Worm (Caenorhabditis elegans) whole organism, L4 larva: ENCODE results near the gene laat-1.

Source experiments
- D1046.2 ChIP-seq: fragments of 200-800 bp; sonication (Bioruptor generic); IDR thresholded peaks from 2 replicates; pipeline ENCODE4 v1.3.6; 2022; ENCODE audit warnings: missing genetic modification characterization, missing compliant biosample characterization
- F37D6.2 ChIP-seq: sonication (generic microtip); optimal IDR thresholded peaks from 2 replicates; lab custom pipeline; 2016; ENCODE audit warnings: mild to moderate bottlenecking, missing genetic modification characterization, missing compliant biosample characterization
- F49E8.2 ChIP-seq: sonication (generic microtip); optimal IDR thresholded peaks from 2 replicates; lab custom pipeline; 2016; ENCODE audit warnings: missing compliant biosample characterization, mild to moderate bottlenecking, missing genetic modification characterization, borderline replicate concordance
- R02D3.7 ChIP-seq: fragments of 150-350 bp; sonication (generic microtip); optimal IDR thresholded peaks from 3 replicates; lab custom pipeline; 2014; ENCODE audit warnings: missing biosample characterization, missing genetic modification characterization
- T20F7.1 ChIP-seq: fragments of 200-800 bp; sonication (Bioruptor generic); optimal IDR thresholded peaks from 2 replicates; lab custom pipeline; 2018; ENCODE audit warnings: mild to moderate bottlenecking, missing genetic modification characterization, missing compliant biosample characterization
- Y75B8A.6 ChIP-seq: fragments of 200-800 bp; sonication (Bioruptor generic); IDR thresholded peaks from 2 replicates; pipeline ENCODE4 v1.3.6; 2022; ENCODE audit warnings: missing genetic modification reagents, missing genetic modification characterization, missing compliant biosample characterization
- ceh-62 ChIP-seq: sonication (generic microtip); optimal IDR thresholded peaks from 2 replicates; lab custom pipeline; 2017; ENCODE audit warnings: missing biosample characterization, missing genetic modification characterization
- ces-1 ChIP-seq: fragments of 150-350 bp; sonication (generic microtip); optimal IDR thresholded peaks from 4 replicates; lab custom pipeline; 2014; ENCODE audit warnings: missing biosample characterization, missing genetic modification reagents, missing genetic modification characterization
- dmd-6 ChIP-seq: fragments of 200-800 bp; sonication (Bioruptor generic); IDR thresholded peaks from 2 replicates; pipeline ENCODE4 v1.3.6; 2022; ENCODE audit warnings: missing genetic modification reagents, missing genetic modification characterization, missing compliant biosample characterization
- dmd-8 ChIP-seq: fragments of 200-800 bp; sonication (Bioruptor generic); IDR thresholded peaks from 2 replicates; pipeline ENCODE4 v1.3.6; 2022; ENCODE audit warnings: missing genetic modification characterization, missing compliant biosample characterization
- dpl-1 ChIP-seq: fragments of 150-350 bp; optimal IDR thresholded peaks from 2 replicates; lab custom pipeline; 2014; ENCODE audit warnings: missing biosample characterization, missing genetic modification reagents, missing genetic modification characterization
- dve-1 ChIP-seq: sonication (generic microtip); optimal IDR thresholded peaks from 2 replicates; lab custom pipeline; 2017; ENCODE audit warnings: antibody characterized with exemption, mild to moderate bottlenecking, missing genetic modification characterization, missing compliant biosample characterization; ENCODE audit not compliant: insufficient read depth
- egl-43 ChIP-seq: fragments of 200-800 bp; sonication (Bioruptor generic); IDR thresholded peaks from 2 replicates; pipeline ENCODE4 v1.3.6; 2022; ENCODE audit warnings: missing genetic modification reagents, missing genetic modification characterization, missing compliant biosample characterization
- fkh-10 ChIP-seq: fragments of 150-350 bp; optimal IDR thresholded peaks from 2 replicates; lab custom pipeline; 2014; ENCODE audit warnings: missing biosample characterization, missing genetic modification reagents, missing genetic modification characterization
- hlh-11 ChIP-seq: fragments of 200-800 bp; sonication (Bioruptor generic); optimal IDR thresholded peaks from 2 replicates; lab custom pipeline; 2018; ENCODE audit warnings: mild to moderate bottlenecking, missing genetic modification characterization, missing compliant biosample characterization
- hlh-30 ChIP-seq: sonication (generic microtip); optimal IDR thresholded peaks from 2 replicates; lab custom pipeline; 2017; ENCODE audit warnings: antibody characterized with exemption, mild to moderate bottlenecking, missing genetic modification characterization, missing compliant biosample characterization; ENCODE audit not compliant: insufficient read depth
- lin-15B ChIP-seq: fragments of 150-350 bp; sonication (generic microtip); optimal IDR thresholded peaks from 3 replicates; lab custom pipeline; 2014; ENCODE audit warnings: missing biosample characterization, missing genetic modification characterization
- lin-38 ChIP-seq: fragments of 200-800 bp; sonication (Bioruptor generic); IDR thresholded peaks from 2 replicates; pipeline ENCODE4 v1.3.6; 2022; ENCODE audit warnings: missing genetic modification reagents, missing genetic modification characterization, missing compliant biosample characterization
- madf-9 ChIP-seq: fragments of 200-800 bp; sonication (Bioruptor generic); conservative IDR thresholded peaks from 2 replicates; pipeline ENCODE4 v1.3.6; 2022; ENCODE audit warnings: missing genetic modification reagents, missing genetic modification characterization, missing compliant biosample characterization
- mdl-1 ChIP-seq, 2 experiments: fragments of 150-350 bp in 1 of 2; sonication (generic microtip) in 1 of 2; optimal IDR thresholded peaks; 2 replicates each; lab custom pipeline; 2014 to 2017; ENCODE audit warnings: missing biosample characterization in 2 of 2, missing genetic modification characterization in 2 of 2
- mep-1 ChIP-seq: fragments of 150-350 bp; sonication (generic microtip); optimal IDR thresholded peaks from 3 replicates; lab custom pipeline; 2014; ENCODE audit warnings: missing biosample characterization, missing genetic modification characterization
- mes-2 ChIP-seq: sonication (generic microtip); optimal IDR thresholded peaks from 2 replicates; lab custom pipeline; 2016; ENCODE audit warnings: missing genotype, mild to moderate bottlenecking, missing genetic modification characterization, missing compliant biosample characterization; ENCODE audit not compliant: poor library complexity, severe bottlenecking
- mxl-2 ChIP-seq: fragments of 200-800 bp; sonication (Bioruptor generic); conservative IDR thresholded peaks from 2 replicates; pipeline ENCODE4 v1.3.6; 2022; ENCODE audit warnings: missing genetic modification reagents, missing genetic modification characterization, missing compliant biosample characterization
- nhr-102 ChIP-seq: sonication (generic microtip); optimal IDR thresholded peaks from 2 replicates; lab custom pipeline; 2016; ENCODE audit warnings: mild to moderate bottlenecking, missing genetic modification characterization, moderate library complexity, missing compliant biosample characterization
- nhr-111 ChIP-seq: fragments of 200-800 bp; sonication (Bioruptor generic); optimal IDR thresholded peaks from 2 replicates; lab custom pipeline; 2018; ENCODE audit warnings: mild to moderate bottlenecking, missing genetic modification characterization, missing compliant biosample characterization
- nhr-41 ChIP-seq: fragments of 200-800 bp; sonication (Bioruptor generic); IDR thresholded peaks from 2 replicates; pipeline ENCODE4 v1.3.6; 2022; ENCODE audit warnings: missing genetic modification reagents, missing genetic modification characterization, missing compliant biosample characterization
- pha-4 ChIP-seq, 2 experiments: fragments of 150-350 bp in 1 of 2; fragments of 200-800 bp in 1 of 2; sonication (Bioruptor generic) in 1 of 2; IDR thresholded peaks in 1 of 2; optimal IDR thresholded peaks in 1 of 2; 2 replicates each; pipeline versions ENCODE4 v1.3.6 to Lab custom; 2014 to 2022; ENCODE audit warnings: missing genetic modification characterization in 2 of 2, missing genetic modification reagents in 2 of 2, missing biosample characterization in 1 of 2, missing compliant biosample characterization in 1 of 2
- php-3 ChIP-seq: fragments of 200-800 bp; sonication (Bioruptor generic); IDR thresholded peaks from 2 replicates; pipeline ENCODE4 v1.3.6; 2022; ENCODE audit warnings: missing genetic modification reagents, missing genetic modification characterization, missing compliant biosample characterization
- pqm-1 ChIP-seq: sonication (generic microtip); optimal IDR thresholded peaks from 2 replicates; lab custom pipeline; 2017; ENCODE audit warnings: missing biosample characterization, missing genetic modification characterization
- saeg-2 ChIP-seq: fragments of 200-800 bp; sonication (Bioruptor generic); IDR thresholded peaks from 2 replicates; pipeline ENCODE4 v1.3.6; 2022; ENCODE audit warnings: missing genetic modification reagents, missing genetic modification characterization, missing compliant biosample characterization
- spr-3 ChIP-seq: fragments of 200-800 bp; sonication (Bioruptor generic); optimal IDR thresholded peaks from 2 replicates; lab custom pipeline; 2018; ENCODE audit warnings: mild to moderate bottlenecking, missing genetic modification characterization, missing compliant biosample characterization
- unc-39 ChIP-seq: sonication (generic microtip); optimal IDR thresholded peaks from 2 replicates; lab custom pipeline; 2017; ENCODE audit warnings: missing biosample characterization, missing genetic modification characterization
- zag-1 ChIP-seq: fragments of 150-350 bp; optimal IDR thresholded peaks from 2 replicates; lab custom pipeline; 2014; ENCODE audit warnings: missing biosample characterization, missing genetic modification characterization
- zfp-3 ChIP-seq: fragments of 200-800 bp; sonication (Bioruptor generic); conservative IDR thresholded peaks from 2 replicates; pipeline ENCODE4 v1.3.6; 2022; ENCODE audit warnings: missing genetic modification reagents, missing genetic modification characterization, missing compliant biosample characterization
- zip-11 ChIP-seq: fragments of 200-800 bp; sonication (Bioruptor generic); IDR thresholded peaks from 2 replicates; pipeline ENCODE4 v1.3.6; 2022; ENCODE audit warnings: missing genetic modification characterization, missing compliant biosample characterization
- ztf-11 ChIP-seq: fragments of 150-350 bp; optimal IDR thresholded peaks from 2 replicates; lab custom pipeline; 2014; ENCODE audit warnings: missing biosample characterization, missing genetic modification characterization

laat-1 gene

DNA sequence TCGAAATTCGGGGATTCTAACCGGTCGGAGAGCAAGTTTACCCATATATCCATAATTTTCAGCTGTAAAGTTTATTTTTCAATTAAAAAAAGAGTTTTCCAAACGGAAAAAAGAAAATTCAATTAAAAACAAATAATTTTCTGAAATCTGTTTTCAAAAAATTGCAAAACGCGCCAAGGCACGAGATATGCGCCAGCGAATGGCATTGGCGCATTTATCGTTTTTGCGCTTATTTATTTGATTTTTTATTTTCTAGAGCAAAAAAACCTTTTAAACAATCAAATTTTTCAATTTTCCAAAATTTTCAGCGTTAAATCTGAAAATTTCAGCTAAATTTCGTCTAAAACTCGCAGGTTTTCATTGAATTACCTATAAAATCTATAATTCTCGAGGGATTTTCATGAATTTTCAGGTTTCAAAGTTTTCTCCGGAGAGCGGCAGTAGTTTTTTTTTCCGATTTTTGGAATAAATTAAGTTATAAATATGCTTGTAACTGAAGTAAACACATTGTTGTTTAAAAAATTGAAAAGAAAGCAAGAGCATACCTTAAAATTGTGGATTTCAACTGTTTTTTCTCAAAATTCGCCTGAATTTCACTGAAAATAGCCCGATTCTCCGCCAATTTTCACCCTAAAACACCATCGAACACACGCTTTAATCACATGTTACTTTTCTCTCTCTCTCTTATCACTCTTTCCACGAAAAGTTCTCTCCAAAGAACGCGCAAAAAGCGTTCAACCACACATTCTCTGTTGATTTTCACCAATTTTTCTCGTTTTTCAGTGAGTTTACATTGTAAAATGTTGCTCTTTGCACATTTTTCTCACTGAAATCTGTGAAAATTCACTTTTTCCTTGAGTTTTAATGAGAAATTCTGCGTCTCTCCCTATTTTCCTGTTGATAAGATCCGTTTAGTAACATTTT lies 48.3 kb upstream of the laat-1 start, which contains the start of gene B0432.10 (continued):
- TF ChIP-seq mes-2 (tag; lab: Kevin White, UChicago) (peak; percentile 91), spr-3 (peak; percentile 11), dve-1 (peak; percentile 86), F37D6.2 (tag; lab: Kevin White, UChicago) (peak; percentile 46), hlh-11 (tag; lab: Kevin White, UChicago) (peak; percentile 64), pha-4 (GFP tag; IDR thresholded peaks at IDR 0.05; lab: Robert Waterston, UW) (peak; percentile 51; the same call in 1 of the 2 replicates), pha-4 (tag; optimal IDR thresholded peaks at IDR 0.05; lab: Kevin White, UChicago) (peak; percentile 92), zfp-3 (GFP tag; lab: Robert Waterston, UW) (no peak)

DNA sequence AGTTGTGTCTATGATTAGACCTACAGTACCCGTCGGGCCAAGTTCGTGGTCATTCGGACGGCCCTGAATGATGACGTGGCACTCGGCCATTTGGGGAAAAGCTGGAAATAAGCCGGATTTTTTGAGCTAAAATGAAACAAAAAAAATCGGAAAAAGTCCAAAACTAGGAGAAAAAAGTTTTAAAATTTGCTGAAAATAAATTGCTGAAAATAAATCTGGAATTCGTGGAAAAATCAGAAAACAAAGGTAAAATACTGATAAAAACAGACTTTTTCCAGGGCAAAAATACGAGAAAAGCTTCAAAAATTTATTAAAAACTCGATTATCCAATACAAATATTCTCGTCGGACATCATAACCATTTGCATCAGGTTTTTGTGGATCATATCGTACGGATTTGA lies 46.0 kb upstream of the laat-1 start, which contains the start of gene B0432.9:
Gene B0432.9, minus strand, starts transcription at position 101 of the 400 bp plus-strand sequence.
- no peak for TF ChIP-seq F49E8.2 (tag; lab: Kevin White, UChicago)
- no peak for TF ChIP-seq nhr-102

DNA sequence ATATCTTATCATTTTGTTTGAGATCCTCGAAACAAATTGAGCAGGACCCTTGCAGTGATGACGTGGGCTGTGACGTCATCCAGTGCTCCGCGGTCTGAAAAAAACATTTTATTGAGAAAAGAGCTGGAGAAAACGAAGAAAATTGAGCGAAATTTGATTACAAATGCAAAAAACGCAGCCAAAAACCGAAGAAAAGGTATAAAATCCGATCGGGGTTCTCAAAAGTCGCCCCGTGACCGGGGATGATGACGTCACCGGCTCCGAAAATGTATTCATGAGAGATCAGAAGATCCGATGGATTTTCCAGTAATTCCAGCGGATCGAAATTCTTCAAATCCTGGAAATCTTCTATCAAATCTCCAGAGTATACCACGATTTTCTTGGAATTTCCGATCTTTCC lies 44.9 kb upstream of the laat-1 start, which contains the start of gene trul-1:
Gene trul-1, minus strand, starts transcription at position 101 of the 400 bp plus-strand sequence.
- no peak for TF ChIP-seq mdl-1 (tag; optimal IDR thresholded peaks at IDR 0.05; lab: Kevin White, UChicago)
- TF ChIP-seq zag-1 (tag; lab: Kevin White, UChicago) = no peak
- TF ChIP-seq D1046.2 (GFP tag; lab: Robert Waterston, UW) = no peak
- no peak for TF ChIP-seq php-3 (GFP tag; lab: Robert Waterston, UW)
- TF ChIP-seq R02D3.7 (tag; lab: Kevin White, UChicago) = no peak
- TF ChIP-seq nhr-41 = no peak
- TF ChIP-seq ceh-62 (tag; lab: Kevin White, UChicago) = no peak
- TF ChIP-seq Y75B8A.6 (GFP tag; lab: Robert Waterston, UW) = no peak
- TF ChIP-seq lin-38 (GFP tag; lab: Robert Waterston, UW) = no peak
- TF ChIP-seq ces-1 (GFP tag; lab: Kevin White, UChicago) = no peak
- TF ChIP-seq saeg-2 = no peak
- TF ChIP-seq egl-43 (GFP tag; lab: Robert Waterston, UW) = no peak
- no peak for TF ChIP-seq ztf-11 (tag; lab: Kevin White, UChicago)
- no peak for TF ChIP-seq lin-15B (tag; lab: Kevin White, UChicago)
- no peak for TF ChIP-seq nhr-111
- TF ChIP-seq zip-11 (GFP tag; lab: Robert Waterston, UW) = no peak
- no peak for TF ChIP-seq pqm-1
- no peak for TF ChIP-seq dmd-8 (GFP tag; lab: Robert Waterston, UW)

DNA sequence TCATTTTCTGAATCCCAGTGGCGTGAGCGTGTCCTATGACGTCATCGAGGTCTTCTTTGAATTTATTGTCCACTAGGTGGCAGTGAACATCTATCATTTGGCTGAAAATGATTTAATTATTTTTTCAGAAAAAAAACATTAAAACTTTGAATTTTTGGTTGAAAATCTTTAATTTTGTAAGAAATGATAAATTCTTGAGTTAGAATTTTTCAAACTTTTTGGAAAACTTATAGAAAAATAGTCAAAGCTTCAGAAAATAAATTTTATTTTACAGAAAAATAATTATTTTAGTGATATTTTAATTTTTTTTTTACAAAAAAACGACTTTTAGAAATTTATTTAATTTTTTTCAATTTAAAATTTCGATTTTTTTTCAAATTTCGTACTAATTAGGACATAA lies 41.0 kb upstream of the laat-1 start, which contains the start of gene B0432.8:
Gene B0432.8, minus strand, starts transcription at position 101 of the 400 bp plus-strand sequence.
- TF ChIP-seq zfp-3 (GFP tag; lab: Robert Waterston, UW) (no peak), lin-15B (tag; lab: Kevin White, UChicago) (no peak), dmd-6 (no peak), T20F7.1 (no peak), ztf-11 (tag; lab: Kevin White, UChicago) (no peak), dpl-1 (GFP tag; lab: Kevin White, UChicago) (no peak), mxl-2 (GFP tag; lab: Robert Waterston, UW) (no peak), lin-38 (GFP tag; lab: Robert Waterston, UW) (no peak), hlh-30 (no peak), pha-4 (GFP tag; IDR thresholded peaks at IDR 0.05; lab: Robert Waterston, UW) (no peak), pha-4 (tag; optimal IDR thresholded peaks at IDR 0.05; lab: Kevin White, UChicago) (no peak), madf-9 (no peak), pqm-1 (no peak), mep-1 (no peak), fkh-10 (GFP tag; lab: Kevin White, UChicago) (no peak), unc-39 (tag; lab: Kevin White, UChicago) (no peak)
